Worm (Caenorhabditis elegans) whole organism, L3 larva: ENCODE data around the gene elf-1.

ENCODE experiments used
- nhr-43 ChIP-seq: sonication (generic microtip); optimal IDR thresholded peaks from 2 replicates; lab custom pipeline; 2016; ENCODE audit warnings: mild to moderate bottlenecking, missing genetic modification characterization, missing compliant biosample characterization; ENCODE audit not compliant: poor library complexity, severe bottlenecking
- pqm-1 ChIP-seq: fragments of 150-350 bp; optimal IDR thresholded peaks from 2 replicates; lab custom pipeline; 2017; ENCODE audit warnings: missing biosample characterization, missing genetic modification characterization, inconsistent platforms

ce11 chrIII:647248-647647, 41.7 kb upstream of the elf-1 start:
- TF ChIP-seq nhr-43 = no peak
- no peak for TF ChIP-seq pqm-1 (tag; lab: Kevin White, UChicago)
